Fruit fly (Drosophila melanogaster) whole organism, embryonic: Measurements from ENCODE around the gene CG18213.

Experiments used
- Asciz ChIP-seq: fragments of 200-800 bp; sonication (Bioruptor generic); optimal IDR thresholded peaks from 2 replicates; lab custom pipeline; 2017; ENCODE audit warnings: missing biosample characterization, mild to moderate bottlenecking, missing genetic modification characterization, missing genetic modification reagents
- B-H1 ChIP-seq: fragments of 200-800 bp; sonication (Bioruptor generic); IDR thresholded peaks from 3 replicates; pipeline ENCODE4 v1.3.6; 2022; ENCODE audit warnings: missing biosample characterization, missing genetic modification characterization
- B-H2 ChIP-seq: fragments of 200-800 bp; sonication (Bioruptor generic); optimal IDR thresholded peaks from 2 replicates; lab custom pipeline; 2018; ENCODE audit warnings: missing biosample characterization, mild to moderate bottlenecking, missing genetic modification characterization
- BtbVII ChIP-seq: fragments of 200-800 bp; sonication (Bioruptor generic); optimal IDR thresholded peaks from 3 replicates; lab custom pipeline; 2017; ENCODE audit warnings: missing biosample characterization, mild to moderate bottlenecking, missing genetic modification characterization
- CG10209 ChIP-seq: fragments of 200-800 bp; sonication (Bioruptor generic); optimal IDR thresholded peaks from 3 replicates; lab custom pipeline; 2017; ENCODE audit warnings: missing biosample characterization, mild to moderate bottlenecking, missing genetic modification characterization, missing genetic modification reagents
- CG10431 ChIP-seq: fragments of 200-800 bp; sonication (Bioruptor generic); optimal IDR thresholded peaks from 3 replicates; lab custom pipeline; 2018; ENCODE audit warnings: missing biosample characterization, mild to moderate bottlenecking, missing genetic modification characterization
- CG11695 ChIP-seq: fragments of 200-800 bp; sonication (Bioruptor generic); IDR thresholded peaks from 3 replicates; pipeline ENCODE4 v1.3.6; 2022; ENCODE audit warnings: missing biosample characterization, missing genetic modification characterization
- CG12071 ChIP-seq: fragments of 200-800 bp; sonication (Bioruptor generic); optimal IDR thresholded peaks from 3 replicates; lab custom pipeline; 2018; ENCODE audit warnings: missing biosample characterization, mild to moderate bottlenecking, missing genetic modification characterization
- CG12659 ChIP-seq: fragments of 200-800 bp; sonication (Bioruptor generic); optimal IDR thresholded peaks from 3 replicates; lab custom pipeline; 2017; ENCODE audit warnings: mild to moderate bottlenecking, missing biosample characterization, missing genetic modification reagents, missing genetic modification characterization
- CG14441 ChIP-seq: fragments of 200-800 bp; sonication (Bioruptor generic); IDR thresholded peaks from 2 replicates; pipeline ENCODE4 v1.3.6; 2022; ENCODE audit warnings: missing biosample characterization, missing genetic modification characterization
- CG17568 ChIP-seq: fragments of 200-800 bp; sonication (Bioruptor generic); optimal IDR thresholded peaks from 2 replicates; lab custom pipeline; 2018; ENCODE audit warnings: missing biosample characterization, mild to moderate bottlenecking, missing genetic modification characterization, moderate library complexity
- CG2712 ChIP-seq: fragments of 200-800 bp; optimal IDR thresholded peaks from 3 replicates; lab custom pipeline; 2019; ENCODE audit warnings: missing biosample characterization, mild to moderate bottlenecking, missing genetic modification characterization, moderate library complexity
- CG30431 ChIP-seq: fragments of 200-800 bp; sonication (Bioruptor generic); optimal IDR thresholded peaks from 2 replicates; lab custom pipeline; 2017; ENCODE audit warnings: missing biosample characterization, missing genetic modification characterization
- CG31224 ChIP-seq: fragments of 200-800 bp; sonication (Bioruptor generic); IDR thresholded peaks from 2 replicates; pipeline ENCODE4 v1.3.6; 2022; ENCODE audit warnings: missing biosample characterization, missing genetic modification characterization
- CG32772 ChIP-seq: fragments of 200-800 bp; sonication (Bioruptor generic); IDR thresholded peaks from 2 replicates; pipeline ENCODE4 v1.3.6; 2022; ENCODE audit warnings: missing biosample characterization, missing genetic modification characterization
- CG34224 ChIP-seq: fragments of 200-800 bp; sonication (Bioruptor generic); IDR thresholded peaks from 3 replicates; pipeline ENCODE4 v1.3.6; 2022; ENCODE audit warnings: missing biosample characterization, missing genetic modification characterization; ENCODE audit not compliant: partially characterized antibody
- CG34422 ChIP-seq: fragments of 200-800 bp; sonication (Bioruptor generic); IDR thresholded peaks from 3 replicates; pipeline ENCODE4 v1.3.6; 2022; ENCODE audit warnings: missing biosample characterization, missing genetic modification characterization
- CG4360 ChIP-seq: fragments of 200-800 bp; sonication (Bioruptor generic); IDR thresholded peaks from 2 replicates; pipeline ENCODE4 v1.3.6; 2022; ENCODE audit warnings: missing biosample characterization, missing genetic modification characterization
- CG4424 ChIP-seq: fragments of 200-800 bp; sonication (Bioruptor generic); optimal IDR thresholded peaks from 3 replicates; lab custom pipeline; 2016; ENCODE audit warnings: missing biosample characterization, missing genetic modification characterization
- CG4617 ChIP-seq: fragments of 200-800 bp; sonication (Bioruptor generic); optimal IDR thresholded peaks from 3 replicates; lab custom pipeline; 2016; ENCODE audit warnings: missing biosample characterization, missing genetic modification characterization, borderline replicate concordance
- CG4707 ChIP-seq: fragments of 200-800 bp; sonication (Bioruptor generic); optimal IDR thresholded peaks from 2 replicates; lab custom pipeline; 2018; ENCODE audit warnings: missing biosample characterization, mild to moderate bottlenecking, missing genetic modification characterization, moderate library complexity
- CG8089 ChIP-seq: fragments of 200-800 bp; sonication (Bioruptor generic); optimal IDR thresholded peaks from 3 replicates; lab custom pipeline; 2016; ENCODE audit warnings: missing biosample characterization, missing genetic modification characterization
- CG9609 ChIP-seq: fragments of 200-800 bp; sonication (Bioruptor generic); optimal IDR thresholded peaks from 3 replicates; lab custom pipeline; 2016; ENCODE audit warnings: missing biosample characterization, missing genetic modification characterization
- CG9727 ChIP-seq: fragments of 200-800 bp; sonication (Bioruptor generic); optimal IDR thresholded peaks from 3 replicates; lab custom pipeline; 2017; ENCODE audit warnings: missing biosample characterization, mild to moderate bottlenecking, missing genetic modification characterization
- Camta ChIP-seq: fragments of 200-800 bp; sonication (Bioruptor generic); optimal IDR thresholded peaks from 2 replicates; lab custom pipeline; 2016; ENCODE audit warnings: missing biosample characterization, missing genetic modification characterization
- Chrac-16 ChIP-seq: fragments of 200-800 bp; sonication (Bioruptor generic); optimal IDR thresholded peaks from 3 replicates; lab custom pipeline; 2016; ENCODE audit warnings: missing biosample characterization, missing genetic modification characterization
- Dp ChIP-seq: fragments of 200-800 bp; sonication (Bioruptor generic); optimal IDR thresholded peaks from 2 replicates; lab custom pipeline; 2018; ENCODE audit warnings: missing biosample characterization, mild to moderate bottlenecking, missing genetic modification characterization, moderate library complexity
- Ets65A ChIP-seq: fragments of 200-800 bp; sonication (Bioruptor generic); peaks from one replicate; lab custom pipeline; 2016; ENCODE audit warnings: missing biosample characterization, missing genetic modification characterization
- Fer1 ChIP-seq: fragments of 200-800 bp; sonication (Bioruptor generic); optimal IDR thresholded peaks from 2 replicates; lab custom pipeline; 2017; ENCODE audit warnings: missing biosample characterization, mild to moderate bottlenecking, missing genetic modification characterization
- H15 ChIP-seq: fragments of 200-800 bp; sonication (Bioruptor generic); IDR thresholded peaks from 3 replicates; pipeline ENCODE4 v1.3.6; 2022; ENCODE audit warnings: missing biosample characterization, missing genetic modification characterization
- HLH54F ChIP-seq: fragments of 200-800 bp; sonication (Bioruptor generic); optimal IDR thresholded peaks from 3 replicates; lab custom pipeline; 2016; ENCODE audit warnings: missing biosample characterization, missing genetic modification characterization
- Hr51 ChIP-seq, 2 experiments: fragments of 200-800 bp; sonication (Bioruptor generic); optimal IDR thresholded peaks; 2 replicates in 1 of 2; 3 replicates in 1 of 2; lab custom pipeline; 2016 to 2018; ENCODE audit warnings: missing biosample characterization in 2 of 2, missing genetic modification characterization in 2 of 2, mild to moderate bottlenecking in 1 of 2, moderate library complexity in 1 of 2
- Side ChIP-seq: fragments of 200-800 bp; sonication (Bioruptor generic); optimal IDR thresholded peaks from 2 replicates; lab custom pipeline; 2016; ENCODE audit warnings: missing biosample characterization, missing genetic modification characterization
- Trl ChIP-seq, 3 experiments: fragments of >200 bp in 2 of 3; fragments of 200-800 bp in 1 of 3; sonication (Bioruptor generic) in 1 of 3; optimal IDR thresholded peaks; 2 replicates in 1 of 3; 3 replicates in 2 of 3; lab custom pipeline; 2016 to 2017; ENCODE audit warnings: missing biosample characterization in 1 of 3, missing genetic modification characterization in 1 of 3
- bsh ChIP-seq, 2 experiments: fragments of 200-800 bp; sonication (Bioruptor generic); optimal IDR thresholded peaks; 2 replicates each; lab custom pipeline; 2017 to 2018; ENCODE audit warnings: mild to moderate bottlenecking in 2 of 2, missing biosample characterization in 2 of 2, missing genetic modification characterization in 2 of 2, moderate library complexity in 1 of 2
- da ChIP-seq: fragments of 200-800 bp; sonication (Bioruptor generic); optimal IDR thresholded peaks from 2 replicates; lab custom pipeline; 2016; ENCODE audit warnings: missing biosample characterization, missing genetic modification characterization
- lab ChIP-seq: fragments of 200-800 bp; sonication (Bioruptor generic); optimal IDR thresholded peaks from 3 replicates; lab custom pipeline; 2017; ENCODE audit warnings: missing biosample characterization, missing genetic modification characterization, mild to moderate bottlenecking, moderate library complexity, missing genetic modification reagents
- lov ChIP-seq, 2 experiments: fragments of 200-800 bp in 1 of 2; fragments of >200 bp in 1 of 2; sonication (Bioruptor generic) in 1 of 2; IDR thresholded peaks in 1 of 2; optimal IDR thresholded peaks in 1 of 2; 2 replicates in 1 of 2; 3 replicates in 1 of 2; pipeline versions ENCODE4 v1.3.6 to Lab custom; 2017 to 2022; ENCODE audit warnings: missing biosample characterization in 1 of 2, missing genetic modification characterization in 1 of 2
- nom ChIP-seq: fragments of 200-800 bp; sonication (Bioruptor generic); optimal IDR thresholded peaks from 2 replicates; lab custom pipeline; 2017; ENCODE audit warnings: missing biosample characterization, missing genetic modification characterization, mild to moderate bottlenecking, moderate library complexity, missing genetic modification reagents
- p53 ChIP-seq: fragments of 200-800 bp; sonication (Bioruptor generic); optimal IDR thresholded peaks from 2 replicates; lab custom pipeline; 2016; ENCODE audit warnings: missing biosample characterization, missing genetic modification characterization
- pnt ChIP-seq: fragments of 200-800 bp; sonication (Bioruptor generic); optimal IDR thresholded peaks from 3 replicates; lab custom pipeline; 2016; ENCODE audit warnings: missing biosample characterization, missing genetic modification characterization
- psq ChIP-seq: fragments of 200-800 bp; sonication (Bioruptor generic); optimal IDR thresholded peaks from 2 replicates; lab custom pipeline; 2017; ENCODE audit warnings: missing biosample characterization, missing genetic modification characterization
- schlank ChIP-seq: fragments of 200-800 bp; sonication (Bioruptor generic); optimal IDR thresholded peaks from 2 replicates; lab custom pipeline; 2018; ENCODE audit warnings: missing biosample characterization, mild to moderate bottlenecking, missing genetic modification characterization
- sens ChIP-seq: fragments of 200-800 bp; sonication (Bioruptor generic); peaks from one replicate; lab custom pipeline; 2016; ENCODE audit warnings: missing biosample characterization, missing genetic modification characterization
- sqz ChIP-seq: fragments of 200-800 bp; sonication (Bioruptor generic); optimal IDR thresholded peaks from 3 replicates; lab custom pipeline; 2018; ENCODE audit warnings: missing biosample characterization, mild to moderate bottlenecking, missing genetic modification characterization
- sr ChIP-seq: fragments of 200-800 bp; sonication (Bioruptor generic); IDR thresholded peaks from 3 replicates; pipeline ENCODE4 v1.3.6; 2022; ENCODE audit warnings: missing biosample characterization, missing genetic modification characterization
- sug ChIP-seq: fragments of 200-800 bp; optimal IDR thresholded peaks from 2 replicates; lab custom pipeline; 2019; ENCODE audit warnings: missing biosample characterization, mild to moderate bottlenecking, missing genetic modification characterization, moderate library complexity
- unc-4 ChIP-seq: fragments of 200-800 bp; sonication (Bioruptor generic); IDR thresholded peaks from 2 replicates; pipeline ENCODE4 v1.3.6; 2022; ENCODE audit warnings: missing biosample characterization, missing genetic modification characterization; ENCODE audit not compliant: partially characterized antibody
- vvl ChIP-seq: fragments of 200-800 bp; sonication (Bioruptor generic); IDR thresholded peaks from 2 replicates; pipeline ENCODE4 v1.3.6; 2022; ENCODE audit warnings: missing biosample characterization, missing genetic modification characterization

CG18213 gene

DNA sequence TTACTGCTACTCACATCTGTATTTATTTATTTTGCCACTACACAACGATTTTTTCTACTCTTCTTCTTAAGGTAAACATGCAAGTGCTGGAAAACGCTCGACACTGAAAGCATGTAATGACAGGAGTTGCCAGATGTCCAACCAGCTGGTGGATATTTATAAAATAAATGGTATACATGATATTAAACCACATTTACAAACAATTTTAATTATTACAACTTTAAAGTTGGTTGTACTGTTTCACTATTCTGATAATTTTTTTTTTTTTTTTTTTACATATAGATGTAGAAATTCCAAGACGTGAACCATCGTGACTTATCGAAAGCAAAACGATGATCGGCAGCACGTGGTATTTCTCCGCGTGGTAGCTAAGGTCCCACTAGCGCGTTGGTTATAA lies 39.9 kb upstream of the CG18213 start, which contains the start of the genes Keap1 and kuk (continued):
- peak; percentile 30 for TF ChIP-seq CG4424 (GFP tag; lab: Kevin White, UChicago)
- peak; percentile 22 for TF ChIP-seq BtbVII
- TF ChIP-seq CG2712, result peak; percentile 62
- TF ChIP-seq p53 (GFP tag; lab: Kevin White, UChicago), result no peak
- TF ChIP-seq schlank (tag; lab: Kevin White, UChicago), result peak; percentile 44
- peak; percentile 41 for TF ChIP-seq CG9727 (GFP tag; lab: Kevin White, UChicago)
- TF ChIP-seq sug (tag; lab: Kevin White, UChicago), result peak; percentile 33
- TF ChIP-seq CG34422, result peak; percentile 37; the same call in 2 of the 3 replicates
- TF ChIP-seq CG11695 (GFP tag; lab: Robert Waterston, UW), result 0 out of 3 replicates have a peak, but pooled peaks have one; percentile 14
- TF ChIP-seq sqz (GFP tag; lab: Kevin White, UChicago), result peak; percentile 48
- TF ChIP-seq CG12659 (GFP tag; lab: Kevin White, UChicago), result peak; percentile 75
- TF ChIP-seq CG10209 (GFP tag; lab: Kevin White, UChicago), result peak; percentile 41
- no peak for TF ChIP-seq CG17568
- TF ChIP-seq CG32772 (GFP tag; lab: Robert Waterston, UW), result peak; percentile 46; the same call in 1 of the 2 replicates
- TF ChIP-seq Asciz, result peak; percentile 48
- peak; percentile 66 for TF ChIP-seq vvl (GFP tag; lab: Robert Waterston, UW)
- no peak for TF ChIP-seq sr (GFP tag; lab: Robert Waterston, UW)
- TF ChIP-seq B-H1, result peak; percentile 13; the same call in 1 of the 3 replicates
- TF ChIP-seq lov (optimal IDR thresholded peaks at IDR 0.05; lab: Kevin White, UChicago), result no peak
- TF ChIP-seq lov (GFP tag; IDR thresholded peaks at IDR 0.05; lab: Robert Waterston, UW), result no peak
- no peak for TF ChIP-seq nom
- peak; percentile 86 for TF ChIP-seq CG4617 (GFP tag; lab: Kevin White, UChicago)
- peak; percentile 65 for TF ChIP-seq Camta (GFP tag; lab: Kevin White, UChicago)
- TF ChIP-seq CG30431 (GFP tag; lab: Kevin White, UChicago), result no peak
- TF ChIP-seq lab (GFP tag; lab: Kevin White, UChicago), result peak; percentile 67
- peak; percentile 61 for TF ChIP-seq B-H2 (GFP tag; lab: Kevin White, UChicago)
- peak; percentile 73 for TF ChIP-seq HLH54F (GFP tag; lab: Kevin White, UChicago)
- TF ChIP-seq Side (GFP tag; lab: Kevin White, UChicago), result no peak
- peak; percentile 28 for TF ChIP-seq CG12071
- peak; percentile 3 for TF ChIP-seq da (GFP tag; lab: Kevin White, UChicago)
- TF ChIP-seq Chrac-16, result peak; percentile 55
- TF ChIP-seq CG34224 (GFP tag; lab: Robert Waterston, UW), result peak; percentile 53
- TF ChIP-seq CG4360 (GFP tag; lab: Robert Waterston, UW), result no peak
- TF ChIP-seq CG8089 (GFP tag; lab: Kevin White, UChicago), result peak; percentile 24
- TF ChIP-seq Ets65A (GFP tag; lab: Kevin White, UChicago), result peak; percentile 96
- TF ChIP-seq pnt (GFP tag; lab: Kevin White, UChicago), result no peak
- no peak for TF ChIP-seq CG4707 (GFP tag; lab: Kevin White, UChicago)
- TF ChIP-seq sens, result peak; percentile 89
- TF ChIP-seq Trl (optimal IDR thresholded peaks at IDR 0.05; lab: Kevin White, UChicago), result peak in 1 of 2 experiments; percentile 4
- TF ChIP-seq Trl (GFP tag; optimal IDR thresholded peaks at IDR 0.05; lab: Kevin White, UChicago), result peak; percentile 71
- peak; percentile 71 for TF ChIP-seq Dp (GFP tag; lab: Kevin White, UChicago)
- peak; percentile 57; the same call in 1 of the 2 replicates for TF ChIP-seq CG14441
- TF ChIP-seq H15 (GFP tag; lab: Robert Waterston, UW), result no peak
- peak; percentile 86 for TF ChIP-seq unc-4 (GFP tag; lab: Robert Waterston, UW)
- TF ChIP-seq bsh (GFP tag; optimal IDR thresholded peaks at IDR 0.05; lab: Kevin White, UChicago), result peak in 1 of 2 experiments; percentile 24
- peak; percentile 70 for TF ChIP-seq CG10431 (GFP tag; lab: Kevin White, UChicago)
- TF ChIP-seq Hr51 (GFP tag; optimal IDR thresholded peaks at IDR 0.05; lab: Kevin White, UChicago), result peak in 1 of 2 experiments; percentile 69
- peak; percentile 27 for TF ChIP-seq psq (GFP tag; lab: Kevin White, UChicago)
- 0 out of 2 replicates have a peak, but pooled peaks have one; percentile 32 for TF ChIP-seq CG31224
- TF ChIP-seq Fer1, result peak; percentile 37
- TF ChIP-seq CG9609, result peak; percentile 53
